Fruit fly (Drosophila melanogaster) whole organism, embryonic: Measurements from ENCODE around the gene FipoQ.

Source experiments
- Asciz ChIP-seq: fragments of 200-800 bp; sonication (Bioruptor generic); optimal IDR thresholded peaks from 2 replicates; lab custom pipeline; 2017; ENCODE audit warnings: missing biosample characterization, mild to moderate bottlenecking, missing genetic modification characterization, missing genetic modification reagents
- Awh ChIP-seq: fragments of 200-800 bp; sonication (Bioruptor generic); IDR thresholded peaks from 2 replicates; pipeline ENCODE4, ENCODE4 v1.3.6; 2022; ENCODE audit warnings: missing biosample characterization, missing genetic modification characterization
- CG1024 ChIP-seq: fragments of 200-800 bp; sonication (Bioruptor generic); IDR thresholded peaks from 2 replicates; pipeline ENCODE4 v1.3.6; 2022; ENCODE audit warnings: missing biosample characterization, missing genetic modification characterization
- CG10267 ChIP-seq: fragments of 200-800 bp; sonication (Bioruptor generic); optimal IDR thresholded peaks from 2 replicates; lab custom pipeline; 2018; ENCODE audit warnings: missing biosample characterization, mild to moderate bottlenecking, missing genetic modification characterization, moderate library complexity
- CG12155 ChIP-seq: fragments of 200-800 bp; sonication (Bioruptor generic); optimal IDR thresholded peaks from 3 replicates; lab custom pipeline; 2016; ENCODE audit warnings: missing biosample characterization, missing genetic modification characterization
- CG1233 ChIP-seq: fragments of 200-800 bp; sonication (Bioruptor generic); optimal IDR thresholded peaks from 4 replicates; lab custom pipeline; 2018; ENCODE audit warnings: missing biosample characterization, mild to moderate bottlenecking, missing genetic modification characterization
- CG12744 ChIP-seq: fragments of 200-800 bp; sonication (Bioruptor generic); optimal IDR thresholded peaks from 2 replicates; lab custom pipeline; 2016; ENCODE audit warnings: missing biosample characterization, missing genetic modification characterization
- CG13296 ChIP-seq: fragments of 200-800 bp; sonication (Bioruptor generic); optimal IDR thresholded peaks from 3 replicates; lab custom pipeline; 2018; ENCODE audit warnings: missing biosample characterization, mild to moderate bottlenecking, missing genetic modification characterization
- CG15269 ChIP-seq: fragments of 200-800 bp; sonication (Bioruptor generic); optimal IDR thresholded peaks from 2 replicates; lab custom pipeline; 2018; ENCODE audit warnings: missing biosample characterization, mild to moderate bottlenecking, missing genetic modification characterization, moderate library complexity
- CG15479 ChIP-seq: fragments of 200-800 bp; sonication (Bioruptor generic); optimal IDR thresholded peaks from 3 replicates; lab custom pipeline; 2019; ENCODE audit warnings: missing biosample characterization, mild to moderate bottlenecking, missing genetic modification characterization, moderate library complexity
- CG17186 ChIP-seq: fragments of 200-800 bp; sonication (Bioruptor generic); optimal IDR thresholded peaks from 3 replicates; lab custom pipeline; 2017; ENCODE audit warnings: missing biosample characterization, missing genetic modification reagents, missing genetic modification characterization
- CG1832 ChIP-seq: fragments of 200-800 bp; sonication (Bioruptor generic); optimal IDR thresholded peaks from 2 replicates; lab custom pipeline; 2017; ENCODE audit warnings: missing biosample characterization, mild to moderate bottlenecking, missing genetic modification characterization, inconsistent platforms
- CG30020 ChIP-seq: fragments of 200-800 bp; optimal IDR thresholded peaks from 2 replicates; lab custom pipeline; 2019; ENCODE audit warnings: missing biosample characterization, mild to moderate bottlenecking, missing genetic modification characterization, moderate library complexity
- CG33557 ChIP-seq: fragments of 200-800 bp; sonication (Bioruptor generic); optimal IDR thresholded peaks from 2 replicates; lab custom pipeline; 2019; ENCODE audit warnings: missing biosample characterization, mild to moderate bottlenecking, missing genetic modification characterization, moderate library complexity
- CG3407 ChIP-seq: fragments of 200-800 bp; sonication (Bioruptor generic); optimal IDR thresholded peaks from 2 replicates; lab custom pipeline; 2018; ENCODE audit warnings: missing biosample characterization, mild to moderate bottlenecking, missing genetic modification characterization
- CG6654 ChIP-seq: fragments of 200-800 bp; sonication (Bioruptor generic); optimal IDR thresholded peaks from 2 replicates; lab custom pipeline; 2017; ENCODE audit warnings: missing biosample characterization, mild to moderate bottlenecking, missing genetic modification characterization
- CoRest ChIP-seq: fragments of 200-800 bp; sonication (Bioruptor generic); optimal IDR thresholded peaks from 3 replicates; lab custom pipeline; 2018; ENCODE audit warnings: missing biosample characterization, mild to moderate bottlenecking, missing genetic modification characterization, moderate library complexity
- Fer1 ChIP-seq: fragments of 200-800 bp; sonication (Bioruptor generic); optimal IDR thresholded peaks from 2 replicates; lab custom pipeline; 2017; ENCODE audit warnings: missing biosample characterization, mild to moderate bottlenecking, missing genetic modification characterization
- Fer2 ChIP-seq: fragments of 200-800 bp; sonication (Bioruptor generic); optimal IDR thresholded peaks from 2 replicates; lab custom pipeline; 2018; ENCODE audit warnings: missing biosample characterization, mild to moderate bottlenecking, missing genetic modification characterization, moderate library complexity
- Gug ChIP-seq: fragments of 200-800 bp; sonication (Bioruptor generic); IDR thresholded peaks from 4 replicates; pipeline ENCODE4 v1.3.6; 2022; ENCODE audit warnings: missing biosample characterization, missing genetic modification characterization
- HHEX ChIP-seq: fragments of 200-800 bp; sonication (Bioruptor generic); optimal IDR thresholded peaks from 3 replicates; lab custom pipeline; 2017; ENCODE audit warnings: missing biosample characterization, mild to moderate bottlenecking, missing genetic modification characterization, missing genetic modification reagents
- Hmr ChIP-seq: fragments of 200-800 bp; sonication (Bioruptor generic); optimal IDR thresholded peaks from 3 replicates; lab custom pipeline; 2017; ENCODE audit warnings: mild to moderate bottlenecking, missing biosample characterization, missing genetic modification reagents, missing genetic modification characterization
- Lhr ChIP-seq: fragments of 200-800 bp; sonication (Bioruptor generic); optimal IDR thresholded peaks from 3 replicates; lab custom pipeline; 2017; ENCODE audit warnings: mild to moderate bottlenecking, missing biosample characterization, missing genetic modification reagents, missing genetic modification characterization
- Mad ChIP-seq: fragments of 200-800 bp; sonication (Bioruptor generic); optimal IDR thresholded peaks from 2 replicates; lab custom pipeline; 2016; ENCODE audit warnings: missing biosample characterization, missing genetic modification characterization
- Med ChIP-seq: fragments of 200-800 bp; sonication (Bioruptor generic); peaks from one replicate; lab custom pipeline; 2016; ENCODE audit warnings: missing biosample characterization, missing genetic modification characterization, mild to moderate bottlenecking, inconsistent platforms, moderate library complexity
- Opbp ChIP-seq: fragments of 200-800 bp; sonication (Bioruptor generic); IDR thresholded peaks from 3 replicates; pipeline ENCODE4 v1.3.6; 2022; ENCODE audit warnings: missing biosample characterization, missing genetic modification characterization; ENCODE audit not compliant: partially characterized antibody
- PHDP ChIP-seq: fragments of 200-800 bp; sonication (Bioruptor generic); optimal IDR thresholded peaks from 3 replicates; lab custom pipeline; 2018; ENCODE audit warnings: missing biosample characterization, mild to moderate bottlenecking, missing genetic modification characterization, moderate library complexity
- Side ChIP-seq: fragments of 200-800 bp; sonication (Bioruptor generic); optimal IDR thresholded peaks from 2 replicates; lab custom pipeline; 2016; ENCODE audit warnings: missing biosample characterization, missing genetic modification characterization
- Sin3A ChIP-seq: fragments of >200 bp; optimal IDR thresholded peaks from 2 replicates; lab custom pipeline; 2018
- Stat92E ChIP-seq, 3 experiments: fragments of >200 bp in 2 of 3; fragments of 200-800 bp in 1 of 3; sonication (Bioruptor generic) in 1 of 3; optimal IDR thresholded peaks; 2 replicates each; lab custom pipeline; 2017 to 2019; ENCODE audit warnings: missing biosample characterization in 3 of 3, missing genetic modification characterization in 3 of 3, mild to moderate bottlenecking in 1 of 3, moderate library complexity in 1 of 3
- ac ChIP-seq: fragments of 200-800 bp; sonication (Bioruptor generic); optimal IDR thresholded peaks from 3 replicates; lab custom pipeline; 2017; ENCODE audit warnings: missing biosample characterization, mild to moderate bottlenecking, missing genetic modification characterization
- aop ChIP-seq: fragments of 200-800 bp; sonication (Bioruptor generic); IDR thresholded peaks from 2 replicates; pipeline ENCODE4 v1.3.6; 2022; ENCODE audit warnings: missing biosample characterization, missing genetic modification characterization
- bbx ChIP-seq: fragments of 200-800 bp; sonication (Bioruptor generic); IDR thresholded peaks from 2 replicates; pipeline ENCODE4 v1.3.6; 2022; ENCODE audit warnings: missing biosample characterization, missing genetic modification characterization; ENCODE audit not compliant: partially characterized antibody
- chinmo ChIP-seq: fragments of 200-800 bp; sonication (Bioruptor generic); IDR thresholded peaks from 4 replicates; pipeline ENCODE4 v1.3.6; 2022; ENCODE audit warnings: missing biosample characterization, missing genetic modification characterization; ENCODE audit not compliant: partially characterized antibody
- emc ChIP-seq: fragments of 200-800 bp; sonication (Bioruptor generic); optimal IDR thresholded peaks from 2 replicates; lab custom pipeline; 2016; ENCODE audit warnings: missing biosample characterization, missing genetic modification characterization
- gcm ChIP-seq: fragments of 200-800 bp; sonication (Bioruptor generic); optimal IDR thresholded peaks from 2 replicates; lab custom pipeline; 2019; ENCODE audit warnings: missing biosample characterization, mild to moderate bottlenecking, missing genetic modification characterization, moderate library complexity
- grau ChIP-seq: fragments of 200-800 bp; optimal IDR thresholded peaks from 3 replicates; lab custom pipeline; 2019; ENCODE audit warnings: missing biosample characterization, mild to moderate bottlenecking, missing genetic modification characterization, moderate library complexity
- gt ChIP-seq: fragments of 200-800 bp; sonication (Bioruptor generic); IDR thresholded peaks from 2 replicates; pipeline ENCODE4 v1.3.6; 2022; ENCODE audit warnings: missing biosample characterization, missing genetic modification characterization
- kay ChIP-seq: fragments of 200-800 bp; sonication (Bioruptor generic); optimal IDR thresholded peaks from 2 replicates; lab custom pipeline; 2016; ENCODE audit warnings: missing biosample characterization, missing genetic modification characterization
- ken ChIP-seq: fragments of 200-800 bp; sonication (Bioruptor generic); IDR thresholded peaks from 3 replicates; pipeline ENCODE4 v1.3.6; 2022; ENCODE audit warnings: missing biosample characterization, missing genetic modification characterization
- klu ChIP-seq: fragments of 200-800 bp; sonication (Bioruptor generic); IDR thresholded peaks from 2 replicates; pipeline ENCODE4 v1.3.6; 2022; ENCODE audit warnings: missing biosample characterization, missing genetic modification characterization
- nom ChIP-seq: fragments of 200-800 bp; sonication (Bioruptor generic); optimal IDR thresholded peaks from 2 replicates; lab custom pipeline; 2017; ENCODE audit warnings: missing biosample characterization, missing genetic modification characterization, mild to moderate bottlenecking, moderate library complexity, missing genetic modification reagents
- odd ChIP-seq: fragments of 200-800 bp; sonication (Bioruptor generic); optimal IDR thresholded peaks from 2 replicates; lab custom pipeline; 2017; ENCODE audit warnings: missing biosample characterization, mild to moderate bottlenecking, missing genetic modification characterization
- ro ChIP-seq: fragments of 200-800 bp; sonication (Bioruptor generic); IDR thresholded peaks from 2 replicates; pipeline ENCODE4 v1.3.6; 2022; ENCODE audit warnings: missing biosample characterization, missing genetic modification characterization
- seq ChIP-seq: fragments of 200-800 bp; sonication (Bioruptor generic); IDR thresholded peaks from 2 replicates; pipeline ENCODE4 v1.3.6; 2022; ENCODE audit warnings: missing biosample characterization, missing genetic modification characterization
- sqz ChIP-seq: fragments of 200-800 bp; sonication (Bioruptor generic); optimal IDR thresholded peaks from 3 replicates; lab custom pipeline; 2018; ENCODE audit warnings: missing biosample characterization, mild to moderate bottlenecking, missing genetic modification characterization
- tio ChIP-seq: fragments of 200-800 bp; sonication (Bioruptor generic); optimal IDR thresholded peaks from 2 replicates; lab custom pipeline; 2017; ENCODE audit warnings: missing biosample characterization, missing genetic modification characterization, inconsistent platforms
- toy ChIP-seq: fragments of 200-800 bp; sonication (Bioruptor generic); IDR thresholded peaks from 2 replicates; pipeline ENCODE4 v1.3.6; 2022; ENCODE audit warnings: missing biosample characterization, missing genetic modification characterization
- unpg ChIP-seq: fragments of 200-800 bp; sonication (Bioruptor generic); optimal IDR thresholded peaks from 3 replicates; lab custom pipeline; 2018; ENCODE audit warnings: missing biosample characterization, mild to moderate bottlenecking, missing genetic modification characterization, moderate library complexity

FipoQ gene

DNA sequence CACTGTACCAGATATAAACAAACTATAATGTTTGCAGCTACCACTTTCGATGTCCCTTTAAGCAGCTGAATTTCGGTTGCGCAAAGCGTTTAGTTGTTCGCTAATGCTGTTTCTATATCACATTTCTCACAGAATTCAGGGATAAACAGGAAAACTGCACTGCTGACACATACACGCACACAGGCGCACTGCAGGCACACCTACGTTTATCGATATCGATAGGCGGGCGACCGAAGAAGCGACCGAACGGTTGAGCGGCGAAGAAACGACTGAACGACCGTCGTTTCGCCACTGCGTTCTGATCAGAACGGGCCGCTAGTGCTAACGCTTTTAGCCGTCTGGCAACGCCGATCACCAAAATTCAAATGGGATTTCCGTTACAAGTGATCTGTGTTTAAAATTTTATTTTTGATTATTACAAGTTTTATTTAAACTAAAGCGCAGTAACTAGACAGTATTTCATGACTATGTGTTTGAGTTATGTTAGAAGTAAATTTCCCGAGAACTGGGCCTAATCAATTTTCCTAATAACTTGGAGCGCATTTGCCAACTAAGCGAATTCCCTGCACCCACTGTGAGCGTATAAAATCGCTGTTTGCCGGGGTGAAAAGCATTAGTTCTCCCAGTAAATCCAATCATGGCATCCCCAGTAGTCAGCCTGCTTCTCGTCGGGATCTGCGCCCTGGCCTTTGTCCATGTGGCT lies 1.2 kb upstream of the FipoQ start, which contains the start of the genes CG2310 and Diedel (continued):
- peak; percentile 28 for TF ChIP-seq CoRest (tag; lab: Kevin White, UChicago)
- TF ChIP-seq Gug (GFP tag; lab: Robert Waterston, UW): no peak; the same call in 3 of the 4 replicates
- no peak for TF ChIP-seq HHEX (GFP tag; lab: Kevin White, UChicago)
- peak; percentile 23 for TF ChIP-seq grau (tag; lab: Kevin White, UChicago)
- TF ChIP-seq CG15269 (tag; lab: Kevin White, UChicago): no peak
- peak; percentile 99 for TF ChIP-seq chinmo (GFP tag; lab: Robert Waterston, UW)
- TF ChIP-seq Sin3A: peak; percentile 33
- TF ChIP-seq CG33557 (GFP tag; lab: Kevin White, UChicago): peak; percentile 5
- no peak for TF ChIP-seq Side
- TF ChIP-seq CG30020 (tag; lab: Kevin White, UChicago): peak; percentile 4
- peak; percentile 73 for TF ChIP-seq kay (GFP tag; lab: Kevin White, UChicago)
- TF ChIP-seq CG13296: no peak
- TF ChIP-seq odd (GFP tag; lab: Kevin White, UChicago): no peak
- no peak for TF ChIP-seq toy (GFP tag; lab: Robert Waterston, UW)
- peak; percentile 75 for TF ChIP-seq bbx (GFP tag; lab: Robert Waterston, UW)
- no peak for TF ChIP-seq CG6654 (GFP tag; lab: Kevin White, UChicago)
- TF ChIP-seq gt: no peak
- TF ChIP-seq Hmr: no peak
- no peak for TF ChIP-seq ro (GFP tag; lab: Robert Waterston, UW)
- no peak for TF ChIP-seq Lhr
- peak; percentile 7 for TF ChIP-seq CG3407 (GFP tag; lab: Kevin White, UChicago)
- TF ChIP-seq Med: peak; percentile 78
- no peak for TF ChIP-seq CG1024
- no peak for TF ChIP-seq Awh (GFP tag; lab: Robert Waterston, UW)
- TF ChIP-seq PHDP (tag; lab: Kevin White, UChicago): no peak
- TF ChIP-seq CG12744 (GFP tag; lab: Kevin White, UChicago): no peak
- peak; percentile 26 for TF ChIP-seq gcm
- TF ChIP-seq unpg: no peak
- no peak for TF ChIP-seq Mad
- TF ChIP-seq sqz: no peak
- no peak for TF ChIP-seq aop (GFP tag; lab: Robert Waterston, UW)
- TF ChIP-seq seq (GFP tag; lab: Robert Waterston, UW): no peak
- no peak for TF ChIP-seq CG1233 (GFP tag; lab: Kevin White, UChicago)
- TF ChIP-seq Stat92E (GFP tag; optimal IDR thresholded peaks at IDR 0.05; lab: Kevin White, UChicago): peak in 1 of 3 experiments; percentile 67
- TF ChIP-seq CG1832 (GFP tag; lab: Kevin White, UChicago): no peak
- peak; percentile 24 for TF ChIP-seq CG10267 (tag; lab: Kevin White, UChicago)
- no peak for TF ChIP-seq CG12155 (GFP tag; lab: Kevin White, UChicago)
- TF ChIP-seq nom (GFP tag; lab: Kevin White, UChicago): peak; percentile 13
- peak; percentile 33; the same call in 1 of the 3 replicates for TF ChIP-seq ken (GFP tag; lab: Robert Waterston, UW)
- TF ChIP-seq CG17186: peak; percentile 32
- peak; percentile 18 for TF ChIP-seq Fer1
- TF ChIP-seq CG15479 (GFP tag; lab: Kevin White, UChicago): no peak
- TF ChIP-seq tio: no peak
- TF ChIP-seq klu (GFP tag; lab: Robert Waterston, UW): no peak
- TF ChIP-seq Opbp (GFP tag; lab: Robert Waterston, UW): peak; percentile 77
- no peak for TF ChIP-seq Fer2 (tag; lab: Kevin White, UChicago)
- TF ChIP-seq Asciz (GFP tag; lab: Kevin White, UChicago): no peak
- TF ChIP-seq emc (GFP tag; lab: Kevin White, UChicago): no peak
- peak; percentile 22 for TF ChIP-seq ac (GFP tag; lab: Kevin White, UChicago)
